Fruit fly (Drosophila melanogaster): ENCODE results near the gene PIG-H.
A peak's percentile ranks its signal among the peaks of the same experiment; 100 is the strongest.

The PIG-H gene

dm6 chr3R:8032923-8033478 is 33.4 kb downstream of the PIG-H start, which contains the start of the genes CG11035 and unc-45 (continued):
- no peak for TF ChIP-seq CG43689 (GFP tag; IDR thresholded peaks at IDR 0.05)
- no peak for TF ChIP-seq CG2889 (GFP tag; IDR thresholded peaks at IDR 0.05)
- TF ChIP-seq CG7745 (tag; optimal IDR thresholded peaks at IDR 0.05) = no peak
- no peak for TF ChIP-seq CG12299 (tag; optimal IDR thresholded peaks at IDR 0.05)
- TF ChIP-seq vvl (GFP tag; IDR thresholded peaks at IDR 0.05) = peak; percentile 42
- TF ChIP-seq wek (GFP tag; optimal IDR thresholded peaks at IDR 0.05) = no peak
- peak; percentile 71 for TF ChIP-seq phol (tag; optimal IDR thresholded peaks at IDR 0.05)
- peak; percentile 89 for TF ChIP-seq Sry-β (GFP tag; optimal IDR thresholded peaks at IDR 0.05)
- TF ChIP-seq CG33213 (GFP tag; optimal IDR thresholded peaks at IDR 0.05) = peak; percentile 11
- no peak for TF ChIP-seq CG16815 (GFP tag; optimal IDR thresholded peaks at IDR 0.05)
- TF ChIP-seq pum (GFP tag; optimal IDR thresholded peaks at IDR 0.05) = peak; percentile 50
- TF ChIP-seq CG13424 (tag; optimal IDR thresholded peaks at IDR 0.05) = peak; percentile 60
- TF ChIP-seq lbe (GFP tag; optimal IDR thresholded peaks at IDR 0.05) = peak; percentile 65
- no peak for TF ChIP-seq CG8359 (GFP tag; optimal IDR thresholded peaks at IDR 0.05; ENCODE audit: borderline replicate concordance)
- no peak for TF ChIP-seq CG14667 (GFP tag; IDR thresholded peaks at IDR 0.05)
- TF ChIP-seq CG12104 (GFP tag; optimal IDR thresholded peaks at IDR 0.05) = peak; percentile 19
- no peak for TF ChIP-seq CG12942 (GFP tag; optimal IDR thresholded peaks at IDR 0.05)
- peak; percentile 58; the same call in 2 of the 3 replicates for TF ChIP-seq Opbp (GFP tag; IDR thresholded peaks at IDR 0.05; ENCODE audit: partially characterized antibody)
- TF ChIP-seq nom (GFP tag; optimal IDR thresholded peaks at IDR 0.05) = peak; percentile 24
- TF ChIP-seq E2f1 (GFP tag; IDR thresholded peaks at IDR 0.05) = no peak
- TF ChIP-seq CG4854 (GFP tag; optimal IDR thresholded peaks at IDR 0.05) = no peak
- TF ChIP-seq CG5953 (GFP tag; IDR thresholded peaks at IDR 0.05) = no peak
- TF ChIP-seq trem (tag; optimal IDR thresholded peaks at IDR 0.05) = peak; percentile 41
- TF ChIP-seq oc (tag; optimal IDR thresholded peaks at IDR 0.05) = no peak
- no peak for TF ChIP-seq Bteb2 (GFP tag; optimal IDR thresholded peaks at IDR 0.05)
- peak; percentile 40 for TF ChIP-seq CG13775 (GFP tag; optimal IDR thresholded peaks at IDR 0.05)
- no peak for TF ChIP-seq gce (GFP tag; IDR thresholded peaks at IDR 0.05)
- peak; percentile 83 for TF ChIP-seq knrl (GFP tag; IDR thresholded peaks at IDR 0.05; ENCODE audit: partially characterized antibody)
- TF ChIP-seq CG30431 (GFP tag; optimal IDR thresholded peaks at IDR 0.05) = no peak
- TF ChIP-seq slou (GFP tag; optimal IDR thresholded peaks at IDR 0.05) = no peak
- TF ChIP-seq Hr78 (GFP tag; optimal IDR thresholded peaks at IDR 0.05) = peak in 1 of 2 experiments; percentile 86
- no peak for TF ChIP-seq org-1 (GFP tag; optimal IDR thresholded peaks at IDR 0.05)
- no peak for TF ChIP-seq CG7987 (GFP tag; optimal IDR thresholded peaks at IDR 0.05)
- TF ChIP-seq H15 (GFP tag; IDR thresholded peaks at IDR 0.05) = no peak
- TF ChIP-seq Mad (GFP tag; optimal IDR thresholded peaks at IDR 0.05) = no peak
- TF ChIP-seq CG31441 (GFP tag; IDR thresholded peaks at IDR 0.05) = peak; percentile 60
- no peak for TF ChIP-seq zfh1 (GFP tag; IDR thresholded peaks at IDR 0.05)
- no peak for TF ChIP-seq Dfd (GFP tag; optimal IDR thresholded peaks at IDR 0.05)
- no peak for TF ChIP-seq Hr39 (optimal IDR thresholded peaks at IDR 0.05)
- TF ChIP-seq hth (optimal IDR thresholded peaks at IDR 0.05) = no peak
- peak; percentile 45; the same call in 1 of the 2 replicates for TF ChIP-seq CG2129 (GFP tag; IDR thresholded peaks at IDR 0.05; ENCODE audit: partially characterized antibody)
- TF ChIP-seq Dll (GFP tag; IDR thresholded peaks at IDR 0.05; ENCODE audit: partially characterized antibody) = peak; percentile 82
- TF ChIP-seq CG9797 (GFP tag; optimal IDR thresholded peaks at IDR 0.05) = no peak
- TF ChIP-seq CG1529 (GFP tag; optimal IDR thresholded peaks at IDR 0.05) = no peak
- TF ChIP-seq cg (GFP tag; optimal IDR thresholded peaks at IDR 0.05) = peak; percentile 46
- no peak for TF ChIP-seq CG6813 (GFP tag; optimal IDR thresholded peaks at IDR 0.05)
- no peak for TF ChIP-seq CG31388 (GFP tag; optimal IDR thresholded peaks at IDR 0.05)
- no peak for TF ChIP-seq tx (GFP tag; optimal IDR thresholded peaks at IDR 0.05)
- no peak for TF ChIP-seq run (tag; optimal IDR thresholded peaks at IDR 0.05)
- TF ChIP-seq nmo (GFP tag; optimal IDR thresholded peaks at IDR 0.05) = peak; percentile 71

Data from whole organism, embryonic.